Fruit fly (Drosophila melanogaster) whole organism, adult: ENCODE measurements around the gene Nrx-1.

Experiments
- CG12768 ChIP-seq: fragments of 200-800 bp; sonication (Bioruptor generic); optimal IDR thresholded peaks from 2 replicates; lab custom pipeline; 2017; ENCODE audit warnings: missing biosample characterization, missing genetic modification characterization, mild to moderate bottlenecking, moderate library complexity, missing genetic modification reagents
- CG1620 ChIP-seq: fragments of 200-800 bp; sonication (Bioruptor generic); optimal IDR thresholded peaks from 2 replicates; lab custom pipeline; 2016; ENCODE audit warnings: missing biosample characterization, missing genetic modification characterization
- CG7101 ChIP-seq: fragments of 200-800 bp; sonication (Bioruptor generic); optimal IDR thresholded peaks from 2 replicates; lab custom pipeline; 2018; ENCODE audit warnings: missing biosample characterization, mild to moderate bottlenecking, missing genetic modification characterization, moderate library complexity
- kay ChIP-seq: fragments of 200-800 bp; sonication (Bioruptor generic); peaks from one replicate; lab custom pipeline; 2016; ENCODE audit warnings: missing biosample characterization, missing genetic modification characterization, borderline replicate concordance
- tj ChIP-seq: fragments of 200-800 bp; sonication (Bioruptor generic); optimal IDR thresholded peaks from 3 replicates; lab custom pipeline; 2017; ENCODE audit warnings: missing biosample characterization, mild to moderate bottlenecking, missing genetic modification characterization, moderate library complexity

dm6 chr3R:22465984-22466530 is 2.3 kb upstream of the Nrx-1 start, which contains the start of gene Pebp1:
- TF ChIP-seq kay = no peak
- no peak for TF ChIP-seq CG7101 (tag; lab: Kevin White, UChicago)
- no peak for TF ChIP-seq tj
- no peak for TF ChIP-seq CG12768 (GFP tag; lab: Kevin White, UChicago)
- TF ChIP-seq CG1620 (GFP tag; lab: Kevin White, UChicago) = no peak
